Worm (Caenorhabditis elegans) whole organism, L4 larva: ENCODE results near the gene msra-1.

Experiments
- F10B5.3 ChIP-seq: sonication (generic microtip); optimal IDR thresholded peaks from 2 replicates; lab custom pipeline; 2016; ENCODE audit warnings: mild to moderate bottlenecking, missing genetic modification characterization, missing compliant biosample characterization
- F44E2.7 ChIP-seq: fragments of 200-800 bp; sonication (Bioruptor generic); IDR thresholded peaks from 2 replicates; pipeline ENCODE4 v2.1.2; 2022; ENCODE audit warnings: missing genetic modification characterization, missing compliant biosample characterization
- T20F7.1 ChIP-seq: fragments of 200-800 bp; sonication (Bioruptor generic); optimal IDR thresholded peaks from 2 replicates; lab custom pipeline; 2018; ENCODE audit warnings: mild to moderate bottlenecking, missing genetic modification characterization, missing compliant biosample characterization
- Y105C5A.15 ChIP-seq: fragments of 200-800 bp; sonication (Bioruptor generic); IDR thresholded peaks from 2 replicates; pipeline ENCODE4 v1.3.6; 2022; ENCODE audit warnings: missing genetic modification characterization, missing compliant biosample characterization
- Y75B8A.6 ChIP-seq: fragments of 200-800 bp; sonication (Bioruptor generic); IDR thresholded peaks from 2 replicates; pipeline ENCODE4 v1.3.6; 2022; ENCODE audit warnings: missing genetic modification reagents, missing genetic modification characterization, missing compliant biosample characterization
- ZK337.2 ChIP-seq: fragments of 200-800 bp; sonication (Bioruptor generic); IDR thresholded peaks from 2 replicates; pipeline ENCODE4 v1.3.6; 2022; ENCODE audit warnings: missing genetic modification reagents, missing genetic modification characterization, missing compliant biosample characterization
- ZK546.5 ChIP-seq, 2 experiments: sonication (generic microtip); optimal IDR thresholded peaks; 2 replicates each; lab custom pipeline; 2017; ENCODE audit warnings: missing biosample characterization in 2 of 2, missing genetic modification characterization in 2 of 2
- aha-1 ChIP-seq: fragments of 150-350 bp; peaks from one replicate; lab custom pipeline; 2014; ENCODE audit warnings: missing biosample characterization, missing genetic modification characterization
- aly-2 ChIP-seq: sonication (generic microtip); optimal IDR thresholded peaks from 2 replicates; lab custom pipeline; 2018; ENCODE audit warnings: missing biosample characterization, missing genetic modification characterization
- ces-1 ChIP-seq: fragments of 150-350 bp; sonication (generic microtip); optimal IDR thresholded peaks from 4 replicates; lab custom pipeline; 2014; ENCODE audit warnings: missing biosample characterization, missing genetic modification reagents, missing genetic modification characterization
- cey-2 ChIP-seq: sonication (generic microtip); optimal IDR thresholded peaks from 3 replicates; lab custom pipeline; 2017; ENCODE audit warnings: missing genetic modification characterization, mild to moderate bottlenecking, missing compliant biosample characterization, antibody characterized with exemption, borderline replicate concordance; ENCODE audit not compliant: insufficient read depth
- daf-12 ChIP-seq: fragments of 150-350 bp; optimal IDR thresholded peaks from 2 replicates; lab custom pipeline; 2014; ENCODE audit warnings: missing biosample characterization, missing genetic modification reagents, missing genetic modification characterization
- daf-16 ChIP-seq, 3 experiments: sonication (generic microtip); optimal IDR thresholded peaks; 2 replicates each; lab custom pipeline; 2016 to 2017; ENCODE audit warnings: missing genetic modification characterization in 3 of 3, missing genetic modification reagents in 3 of 3, mild to moderate bottlenecking in 2 of 3, missing compliant biosample characterization in 2 of 3, missing biosample characterization in 1 of 3, moderate library complexity in 1 of 3
- dmd-6 ChIP-seq: fragments of 200-800 bp; sonication (Bioruptor generic); IDR thresholded peaks from 2 replicates; pipeline ENCODE4 v1.3.6; 2022; ENCODE audit warnings: missing genetic modification reagents, missing genetic modification characterization, missing compliant biosample characterization
- dmd-8 ChIP-seq: fragments of 200-800 bp; sonication (Bioruptor generic); IDR thresholded peaks from 2 replicates; pipeline ENCODE4 v1.3.6; 2022; ENCODE audit warnings: missing genetic modification characterization, missing compliant biosample characterization
- dpl-1 ChIP-seq: fragments of 150-350 bp; optimal IDR thresholded peaks from 2 replicates; lab custom pipeline; 2014; ENCODE audit warnings: missing biosample characterization, missing genetic modification reagents, missing genetic modification characterization
- duxl-1 ChIP-seq: sonication (generic microtip); optimal IDR thresholded peaks from 2 replicates; lab custom pipeline; 2016; ENCODE audit warnings: mild to moderate bottlenecking, missing genetic modification characterization, moderate library complexity, missing compliant biosample characterization; ENCODE audit not compliant: poor library complexity
- dve-1 ChIP-seq: sonication (generic microtip); optimal IDR thresholded peaks from 2 replicates; lab custom pipeline; 2017; ENCODE audit warnings: antibody characterized with exemption, mild to moderate bottlenecking, missing genetic modification characterization, missing compliant biosample characterization; ENCODE audit not compliant: insufficient read depth
- fos-1 ChIP-seq: fragments of 150-350 bp; optimal IDR thresholded peaks from 2 replicates; lab custom pipeline; 2014; ENCODE audit warnings: missing biosample characterization, missing genetic modification characterization
- hif-1 ChIP-seq, 2 experiments: sonication (generic microtip); optimal IDR thresholded peaks; 2 replicates each; lab custom pipeline; 2016 to 2017; ENCODE audit warnings: missing compliant biosample characterization in 2 of 2, missing genetic modification characterization in 2 of 2, missing genetic modification reagents in 2 of 2, missing genotype in 2 of 2, mild to moderate bottlenecking in 1 of 2
- hlh-11 ChIP-seq: fragments of 200-800 bp; sonication (Bioruptor generic); optimal IDR thresholded peaks from 2 replicates; lab custom pipeline; 2018; ENCODE audit warnings: mild to moderate bottlenecking, missing genetic modification characterization, missing compliant biosample characterization
- hlh-30 ChIP-seq: sonication (generic microtip); optimal IDR thresholded peaks from 2 replicates; lab custom pipeline; 2017; ENCODE audit warnings: antibody characterized with exemption, mild to moderate bottlenecking, missing genetic modification characterization, missing compliant biosample characterization; ENCODE audit not compliant: insufficient read depth
- hmg-1.1 ChIP-seq: fragments of 200-800 bp; sonication (Bioruptor generic); IDR thresholded peaks from 2 replicates; pipeline ENCODE4 v1.3.6; 2022; ENCODE audit warnings: missing genetic modification reagents, missing genetic modification characterization, missing compliant biosample characterization
- lin-29 ChIP-seq: fragments of 200-800 bp; sonication (Bioruptor generic); IDR thresholded peaks from 2 replicates; pipeline ENCODE4 v1.3.6; 2022; ENCODE audit warnings: missing genetic modification reagents, missing genetic modification characterization, missing compliant biosample characterization
- lsy-2 ChIP-seq, 2 experiments: fragments of 150-350 bp in 1 of 2; sonication (generic microtip) in 1 of 2; optimal IDR thresholded peaks; 2 replicates each; lab custom pipeline; 2014 to 2017; ENCODE audit warnings: missing biosample characterization in 2 of 2, missing genetic modification characterization in 2 of 2
- madf-5 ChIP-seq, 2 experiments: fragments of 200-800 bp; sonication (Bioruptor generic); IDR thresholded peaks; 2 replicates each; pipeline ENCODE4 v1.3.6; 2022; ENCODE audit warnings: missing compliant biosample characterization in 2 of 2, missing genetic modification characterization in 2 of 2
- mdl-1 ChIP-seq, 2 experiments: fragments of 150-350 bp in 1 of 2; sonication (generic microtip) in 1 of 2; optimal IDR thresholded peaks; 2 replicates each; lab custom pipeline; 2014 to 2017; ENCODE audit warnings: missing biosample characterization in 2 of 2, missing genetic modification characterization in 2 of 2
- mdt-29 ChIP-seq: fragments of 200-800 bp; sonication (Bioruptor generic); IDR thresholded peaks from 2 replicates; pipeline ENCODE4 v1.3.6; 2022; ENCODE audit warnings: missing genetic modification reagents, missing genetic modification characterization, missing compliant biosample characterization
- mep-1 ChIP-seq: fragments of 150-350 bp; sonication (generic microtip); optimal IDR thresholded peaks from 3 replicates; lab custom pipeline; 2014; ENCODE audit warnings: missing biosample characterization, missing genetic modification characterization
- mes-2 ChIP-seq: sonication (generic microtip); optimal IDR thresholded peaks from 2 replicates; lab custom pipeline; 2016; ENCODE audit warnings: missing genotype, mild to moderate bottlenecking, missing genetic modification characterization, missing compliant biosample characterization; ENCODE audit not compliant: poor library complexity, severe bottlenecking
- mxl-3 ChIP-seq: fragments of 200-800 bp; sonication (Bioruptor generic); optimal IDR thresholded peaks from 2 replicates; lab custom pipeline; 2018; ENCODE audit warnings: mild to moderate bottlenecking, missing genetic modification characterization, missing compliant biosample characterization
- nhr-11 ChIP-seq: fragments of 150-350 bp; optimal IDR thresholded peaks from 2 replicates; lab custom pipeline; 2014; ENCODE audit warnings: missing biosample characterization, missing genetic modification characterization
- nhr-111 ChIP-seq: fragments of 200-800 bp; sonication (Bioruptor generic); optimal IDR thresholded peaks from 2 replicates; lab custom pipeline; 2018; ENCODE audit warnings: mild to moderate bottlenecking, missing genetic modification characterization, missing compliant biosample characterization
- nhr-237 ChIP-seq: sonication (generic microtip); optimal IDR thresholded peaks from 2 replicates; lab custom pipeline; 2017; ENCODE audit warnings: missing biosample characterization, missing genetic modification characterization
- nhr-28 ChIP-seq: fragments of 150-350 bp; optimal IDR thresholded peaks from 2 replicates; lab custom pipeline; 2014; ENCODE audit warnings: missing biosample characterization, missing genetic modification characterization
- nhr-41 ChIP-seq: fragments of 200-800 bp; sonication (Bioruptor generic); IDR thresholded peaks from 2 replicates; pipeline ENCODE4 v1.3.6; 2022; ENCODE audit warnings: missing genetic modification reagents, missing genetic modification characterization, missing compliant biosample characterization
- nhr-48 ChIP-seq: sonication (generic microtip); optimal IDR thresholded peaks from 2 replicates; lab custom pipeline; 2016; ENCODE audit warnings: mild to moderate bottlenecking, missing genetic modification characterization, missing compliant biosample characterization
- nhr-76 ChIP-seq: fragments of 150-350 bp; optimal IDR thresholded peaks from 2 replicates; lab custom pipeline; 2014; ENCODE audit warnings: missing biosample characterization, missing genetic modification characterization
- pqm-1 ChIP-seq: sonication (generic microtip); optimal IDR thresholded peaks from 2 replicates; lab custom pipeline; 2017; ENCODE audit warnings: missing biosample characterization, missing genetic modification characterization
- sdz-12 ChIP-seq: fragments of 200-800 bp; sonication (Bioruptor generic); optimal IDR thresholded peaks from 2 replicates; lab custom pipeline; 2018; ENCODE audit warnings: mild to moderate bottlenecking, missing genetic modification characterization, missing compliant biosample characterization
- snpc-4 ChIP-seq: fragments of 150-350 bp; optimal IDR thresholded peaks from 2 replicates; lab custom pipeline; 2014; ENCODE audit warnings: missing biosample characterization, missing genetic modification characterization
- spr-3 ChIP-seq: fragments of 200-800 bp; sonication (Bioruptor generic); optimal IDR thresholded peaks from 2 replicates; lab custom pipeline; 2018; ENCODE audit warnings: mild to moderate bottlenecking, missing genetic modification characterization, missing compliant biosample characterization
- tra-1 ChIP-seq: fragments of 200-800 bp; sonication (Bioruptor generic); IDR thresholded peaks from 2 replicates; pipeline ENCODE4 v1.3.6; 2022; ENCODE audit warnings: missing genetic modification reagents, missing genetic modification characterization, missing compliant biosample characterization
- unc-39 ChIP-seq: sonication (generic microtip); optimal IDR thresholded peaks from 2 replicates; lab custom pipeline; 2017; ENCODE audit warnings: missing biosample characterization, missing genetic modification characterization
- unc-62 ChIP-seq, 3 experiments: fragments of 150-350 bp in 1 of 3; sonication (generic microtip); optimal IDR thresholded peaks in 2 of 3; peaks in 1 of 3; 1 replicate in 1 of 3; 2 replicates in 2 of 3; lab custom pipeline; 2014 to 2017; ENCODE audit warnings: missing biosample characterization in 3 of 3, missing genetic modification characterization in 3 of 3, missing genetic modification reagents in 3 of 3, missing genotype in 1 of 3
- zfp-2 ChIP-seq: sonication (generic microtip); optimal IDR thresholded peaks from 2 replicates; lab custom pipeline; 2016; ENCODE audit warnings: mild to moderate bottlenecking, missing genetic modification characterization, missing compliant biosample characterization
- zfp-3 ChIP-seq: fragments of 200-800 bp; sonication (Bioruptor generic); conservative IDR thresholded peaks from 2 replicates; pipeline ENCODE4 v1.3.6; 2022; ENCODE audit warnings: missing genetic modification reagents, missing genetic modification characterization, missing compliant biosample characterization
- ztf-11 ChIP-seq: fragments of 150-350 bp; optimal IDR thresholded peaks from 2 replicates; lab custom pipeline; 2014; ENCODE audit warnings: missing biosample characterization, missing genetic modification characterization
- ztf-7 ChIP-seq: fragments of 150-350 bp; optimal IDR thresholded peaks from 2 replicates; lab custom pipeline; 2014; ENCODE audit warnings: missing biosample characterization, missing genetic modification characterization

msra-1 gene

DNA sequence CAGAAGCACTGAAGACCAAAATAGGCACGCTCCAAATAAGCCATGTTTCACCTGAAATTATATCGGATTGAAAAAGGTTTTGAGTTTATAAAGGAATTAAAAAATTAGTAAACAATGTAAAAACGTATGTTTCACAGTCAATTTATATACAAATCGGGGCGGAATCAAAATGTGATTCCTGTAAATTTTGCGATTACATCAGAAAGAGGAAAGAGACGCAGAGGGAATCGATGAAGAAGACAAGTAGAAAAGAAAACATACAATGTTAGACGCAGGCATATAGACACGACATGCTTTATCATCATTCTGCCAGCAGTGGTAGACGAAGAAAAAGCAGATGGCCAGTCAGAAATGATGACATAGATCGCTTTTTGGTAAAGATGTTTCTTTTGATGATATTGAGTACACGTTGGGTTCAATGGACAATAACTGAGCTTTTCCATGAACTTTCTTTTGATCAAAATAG lies at the start of gene msra-1:
msra-1 (minus strand) TSS at position 51 of the 466 bp plus-strand sequence.
- peak; percentile 56 for TF ChIP-seq hlh-30 (tag; lab: Kevin White, UChicago)
- no peak for TF ChIP-seq dmd-8 (GFP tag; lab: Robert Waterston, UW)
- TF ChIP-seq nhr-28 (tag; lab: Kevin White, UChicago), result peak; percentile 75
- no peak for TF ChIP-seq spr-3
- no peak for TF ChIP-seq madf-5 (GFP tag; IDR thresholded peaks at IDR 0.05; lab: Robert Waterston, UW)
- TF ChIP-seq Y105C5A.15 (GFP tag; lab: Robert Waterston, UW), result no peak
- peak in 1 of 2 experiments; percentile 66 for TF ChIP-seq mdl-1 (tag; optimal IDR thresholded peaks at IDR 0.05; lab: Kevin White, UChicago)
- no peak for TF ChIP-seq lin-29 (GFP tag; lab: Robert Waterston, UW)
- peak in 1 of 2 experiments; percentile 65 for TF ChIP-seq lsy-2 (tag; optimal IDR thresholded peaks at IDR 0.05; lab: Kevin White, UChicago)
- TF ChIP-seq dve-1 (tag; lab: Kevin White, UChicago), result peak; percentile 78
- TF ChIP-seq mep-1 (tag; lab: Kevin White, UChicago), result peak; percentile 62
- TF ChIP-seq zfp-3 (GFP tag; lab: Robert Waterston, UW), result no peak
- peak; percentile 85 for TF ChIP-seq dmd-6
- TF ChIP-seq ces-1 (GFP tag; lab: Kevin White, UChicago), result no peak
- peak; percentile 20 for TF ChIP-seq pqm-1 (tag; lab: Kevin White, UChicago)
- no peak for TF ChIP-seq tra-1 (GFP tag; lab: Robert Waterston, UW)
- TF ChIP-seq ZK546.5 (tag; optimal IDR thresholded peaks at IDR 0.05; lab: Kevin White, UChicago), result no peak
- peak; percentile 1 for TF ChIP-seq ztf-7
- TF ChIP-seq dpl-1 (GFP tag; lab: Kevin White, UChicago), result peak; percentile 28
- TF ChIP-seq unc-62 (GFP tag; optimal IDR thresholded peaks at IDR 0.05 in 1 of 2; lab: Kevin White, UChicago), result peak in 1 of 2 experiments; percentile 35
- no peak for TF ChIP-seq unc-62 (tag; optimal IDR thresholded peaks at IDR 0.05; lab: Kevin White, UChicago)
- TF ChIP-seq ZK337.2 (GFP tag; lab: Robert Waterston, UW), result no peak
- TF ChIP-seq daf-16 (GFP tag; optimal IDR thresholded peaks at IDR 0.05; lab: Kevin White, UChicago), result no peak
- TF ChIP-seq daf-16 (tag; optimal IDR thresholded peaks at IDR 0.05; lab: Kevin White, UChicago), result peak; percentile 74
- no peak for TF ChIP-seq F10B5.3
- no peak for TF ChIP-seq snpc-4 (tag; lab: Kevin White, UChicago)
- peak; percentile 8 for TF ChIP-seq cey-2
- TF ChIP-seq nhr-11 (tag; lab: Kevin White, UChicago), result peak; percentile 26
- TF ChIP-seq mes-2 (tag; lab: Kevin White, UChicago), result peak; percentile 68
- TF ChIP-seq hif-1 (tag; optimal IDR thresholded peaks at IDR 0.05; lab: Kevin White, UChicago), result peak in 1 of 2 experiments; percentile 49
- TF ChIP-seq mxl-3 (GFP tag; lab: Kevin White, UChicago), result peak; percentile 81
- no peak for TF ChIP-seq fos-1 (tag; lab: Kevin White, UChicago)
- TF ChIP-seq duxl-1 (tag; lab: Kevin White, UChicago), result no peak
- peak; percentile 82 for TF ChIP-seq hlh-11 (tag; lab: Kevin White, UChicago)
- TF ChIP-seq nhr-48 (tag; lab: Kevin White, UChicago), result peak; percentile 59
- no peak for TF ChIP-seq nhr-76 (tag; lab: Kevin White, UChicago)
- no peak for TF ChIP-seq nhr-237 (tag; lab: Kevin White, UChicago)
- peak; percentile 30; the same call in 1 of the 2 replicates for TF ChIP-seq hmg-1.1 (GFP tag; lab: Robert Waterston, UW)
- peak; percentile 54 for TF ChIP-seq T20F7.1 (GFP tag; lab: Kevin White, UChicago)

DNA sequence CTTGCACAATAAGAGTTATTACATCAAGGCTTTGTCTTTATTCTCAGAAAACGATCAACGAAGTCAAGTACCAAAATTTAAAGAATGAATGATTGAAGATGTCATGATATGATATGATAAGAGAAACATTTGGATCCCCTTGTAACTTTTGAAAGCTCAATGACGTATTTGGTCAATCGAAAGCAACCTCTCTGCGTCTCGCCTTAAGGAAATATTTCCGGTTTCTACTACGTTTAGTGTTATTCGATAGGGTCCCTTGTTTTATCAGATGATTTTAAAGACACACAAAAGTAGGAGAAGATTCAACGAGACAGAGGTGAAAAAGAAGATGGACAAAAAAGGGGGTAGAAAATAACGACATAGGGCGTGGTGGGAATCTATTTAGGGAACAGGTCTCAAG lies 49.4 kb upstream of the msra-1 start:
- TF ChIP-seq unc-39 (no peak), aha-1 (tag; lab: Kevin White, UChicago) (no peak), ztf-11 (tag; lab: Kevin White, UChicago) (no peak), F44E2.7 (GFP tag; lab: Robert Waterston, UW) (no peak), sdz-12 (GFP tag; lab: Kevin White, UChicago) (no peak), Y105C5A.15 (GFP tag; lab: Robert Waterston, UW) (no peak), nhr-48 (tag; lab: Kevin White, UChicago) (peak; percentile 22), nhr-111 (GFP tag; lab: Kevin White, UChicago) (no peak), zfp-2 (tag; lab: Kevin White, UChicago) (no peak), dmd-6 (no peak), ztf-7 (no peak), nhr-76 (tag; lab: Kevin White, UChicago) (no peak), nhr-41 (GFP tag; lab: Robert Waterston, UW) (no peak), mdt-29 (GFP tag; lab: Robert Waterston, UW) (no peak), daf-12 (tag; lab: Kevin White, UChicago) (no peak), Y75B8A.6 (no peak), aly-2 (tag; lab: Kevin White, UChicago) (no peak), hlh-11 (tag; lab: Kevin White, UChicago) (peak; percentile 29)
